Fruit fly (Drosophila melanogaster): ENCODE results near the gene drl.

Gene drl

dm6 chr2L:19164933-19165813 lies 25.0 kb upstream of the drl start (continued):
- TF ChIP-seq Rel (GFP tag; optimal IDR thresholded peaks at IDR 0.05) (peak; percentile 40), Rel (tag; optimal IDR thresholded peaks at IDR 0.05) (peak; percentile 51)

dm6 chr2L:19165998-19166397 lies 24.1 kb upstream of the drl start:
- TF ChIP-seq Hr83 (GFP tag; optimal IDR thresholded peaks at IDR 0.05; ENCODE audit: poor library complexity, severe bottlenecking) (peak; percentile 20), N (GFP tag; optimal IDR thresholded peaks at IDR 0.05) (peak; percentile 94), usp (GFP tag; optimal IDR thresholded peaks at IDR 0.05) (no peak), Myc (optimal IDR thresholded peaks at IDR 0.05) (peak; percentile 89), Mio (GFP tag; optimal IDR thresholded peaks at IDR 0.05) (no peak), Vsx2 (GFP tag; optimal IDR thresholded peaks at IDR 0.05; ENCODE audit: partially characterized antibody) (peak; percentile 72)

DNA sequence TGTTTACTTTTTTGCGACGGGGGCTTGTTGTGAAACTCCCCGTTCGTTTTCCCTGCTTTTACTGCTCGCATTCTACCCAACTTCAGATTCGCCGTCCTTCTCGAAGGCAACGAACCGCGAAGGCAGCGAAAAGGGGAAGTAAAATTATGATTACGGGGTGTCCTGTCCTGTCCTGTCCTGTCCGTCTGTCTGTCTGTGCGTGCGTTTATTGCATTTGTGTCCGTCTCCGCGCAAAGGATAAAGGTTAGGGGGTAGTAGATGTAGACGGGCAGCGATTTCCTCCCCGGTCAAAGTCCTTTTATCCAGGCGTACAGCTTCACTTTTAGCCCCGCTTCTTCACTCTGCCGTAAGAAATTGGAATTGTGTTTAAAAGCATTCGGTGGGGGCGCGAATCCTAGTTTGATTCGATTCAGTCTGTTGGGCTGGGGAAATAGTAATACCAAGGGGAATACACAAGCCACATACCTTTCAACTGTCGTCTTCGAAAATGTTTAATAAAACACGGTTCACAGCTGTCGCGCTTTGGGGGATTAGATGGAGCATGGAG lies 22.9 kb upstream of the drl start:
- TF ChIP-seq Hnf4 (GFP tag; optimal IDR thresholded peaks at IDR 0.05): no peak
- TF ChIP-seq Dif (GFP tag; optimal IDR thresholded peaks at IDR 0.05; ENCODE audit: partially characterized antibody): no peak
- TF ChIP-seq br (GFP tag; optimal IDR thresholded peaks at IDR 0.05): no peak
- no peak for TF ChIP-seq dsf (GFP tag; optimal IDR thresholded peaks at IDR 0.05; ENCODE audit: borderline replicate concordance)
- no peak for TF ChIP-seq lola (GFP tag; optimal IDR thresholded peaks at IDR 0.05)
- no peak for TF ChIP-seq Myc (optimal IDR thresholded peaks at IDR 0.05)
- no peak for TF ChIP-seq sage (GFP tag; optimal IDR thresholded peaks at IDR 0.05)
- TF ChIP-seq fru (GFP tag; optimal IDR thresholded peaks at IDR 0.05): no peak
- no peak for TF ChIP-seq Abd-B (GFP tag; optimal IDR thresholded peaks at IDR 0.05)
- TF ChIP-seq dl (GFP tag; optimal IDR thresholded peaks at IDR 0.05; ENCODE audit: insufficient read depth in 1 of 2, partially characterized antibody in 2 of 2): no peak
- TF ChIP-seq GATAd (GFP tag; optimal IDR thresholded peaks at IDR 0.05): no peak
- TF ChIP-seq Mio (GFP tag; optimal IDR thresholded peaks at IDR 0.05): no peak
- TF ChIP-seq CG9705 (GFP tag; optimal IDR thresholded peaks at IDR 0.05): no peak

DNA sequence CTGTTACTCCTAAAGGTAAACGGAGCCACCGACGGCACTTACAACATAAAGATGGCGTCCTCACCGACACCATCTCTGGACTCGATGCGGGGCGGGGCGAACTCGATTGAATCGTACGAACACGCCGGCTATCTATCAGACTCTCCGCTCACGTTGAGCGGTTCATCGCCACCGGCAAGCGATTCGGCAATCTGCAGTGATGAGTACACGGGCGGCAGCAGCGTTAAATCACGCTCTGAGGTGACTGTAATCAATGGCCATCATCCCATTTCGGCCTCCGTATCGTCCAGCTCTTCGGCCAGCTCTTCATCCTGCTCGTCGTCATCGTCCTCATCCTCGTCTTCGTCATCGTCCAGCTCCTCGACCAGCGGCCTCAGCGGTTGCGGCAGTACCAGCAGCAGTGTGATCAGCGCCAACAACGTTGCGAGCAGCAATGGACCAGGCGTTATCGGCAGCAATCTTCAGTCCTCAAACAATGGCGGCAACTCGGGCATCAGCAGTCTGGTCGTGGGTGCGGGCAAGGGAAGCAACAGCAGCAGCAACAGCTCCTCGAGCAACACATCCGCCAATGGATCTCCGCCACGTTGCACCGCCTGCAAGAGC lies 21.9 kb upstream of the drl start:
- TF ChIP-seq GATAd (GFP tag; optimal IDR thresholded peaks at IDR 0.05) (no peak), CrebA (GFP tag; optimal IDR thresholded peaks at IDR 0.05; ENCODE audit: borderline replicate concordance) (no peak), brk (GFP tag; optimal IDR thresholded peaks at IDR 0.05) (no peak), fru (GFP tag; optimal IDR thresholded peaks at IDR 0.05) (no peak), Hr83 (GFP tag; optimal IDR thresholded peaks at IDR 0.05; ENCODE audit: poor library complexity, severe bottlenecking) (no peak), CG9705 (GFP tag; optimal IDR thresholded peaks at IDR 0.05) (no peak), sage (GFP tag; optimal IDR thresholded peaks at IDR 0.05) (no peak), Rel (GFP tag; optimal IDR thresholded peaks at IDR 0.05) (no peak), Rel (tag; optimal IDR thresholded peaks at IDR 0.05) (no peak), h (GFP tag; optimal IDR thresholded peaks at IDR 0.05) (no peak), Dif (GFP tag; optimal IDR thresholded peaks at IDR 0.05; ENCODE audit: partially characterized antibody) (no peak), rgr (GFP tag; optimal IDR thresholded peaks at IDR 0.05) (no peak)

DNA sequence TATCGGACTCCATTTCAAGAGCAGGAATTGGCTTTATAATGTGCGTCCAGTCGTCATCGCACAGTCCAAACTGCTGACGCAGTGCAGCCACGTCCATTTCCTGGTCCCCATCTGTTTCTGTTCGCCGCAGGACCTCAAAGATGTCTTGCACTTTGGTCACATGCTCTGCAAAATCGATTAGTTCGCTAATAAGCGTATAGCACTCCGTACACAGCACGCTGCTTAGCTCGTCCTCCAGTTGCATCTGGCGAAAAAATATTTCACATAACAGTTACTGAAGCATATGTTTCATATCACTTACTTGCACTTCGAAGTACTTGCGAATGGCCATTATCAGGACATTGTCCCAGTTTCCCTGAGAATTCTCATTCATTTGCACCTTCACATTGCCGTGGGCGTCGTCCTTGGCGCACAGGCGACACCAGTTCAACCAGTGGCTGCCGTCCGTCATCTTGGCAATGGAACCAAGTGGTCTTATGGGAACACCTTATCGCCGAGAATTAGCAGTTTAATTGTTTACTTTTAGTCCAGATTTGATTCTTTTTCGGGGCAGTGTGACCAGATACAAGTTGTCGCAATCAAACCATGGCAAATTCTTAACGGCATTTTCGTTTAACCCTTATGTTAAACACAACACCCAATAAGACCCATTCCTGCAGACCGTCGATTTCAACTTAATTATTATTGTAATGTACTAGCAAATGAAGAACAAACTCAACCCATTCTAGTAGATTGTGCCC lies 8.8 kb upstream of the drl start, which contains the start of gene CG17568:
Gene CG17568 (minus strand): TSS at position 550 of the 740 bp plus-strand sequence.
- TF ChIP-seq tai (GFP tag; optimal IDR thresholded peaks at IDR 0.05): no peak
- no peak for TF ChIP-seq Dif (GFP tag; optimal IDR thresholded peaks at IDR 0.05; ENCODE audit: partially characterized antibody)
- peak; percentile 57 for TF ChIP-seq woc (GFP tag; optimal IDR thresholded peaks at IDR 0.05)
- TF ChIP-seq foxo (GFP tag; optimal IDR thresholded peaks at IDR 0.05): peak in 1 of 2 experiments; percentile 2
